Worm (Caenorhabditis elegans): Measurements from ENCODE around the gene C16C8.27.

The C16C8.27 gene

ce11 chrII:3441377-3441776 is at the start of gene C16C8.27:
C16C8.27 (plus strand) TSS chrII:3441677.
- TF ChIP-seq skn-1 (tag; optimal IDR thresholded peaks at IDR 0.05) (no peak), ama-1 (optimal IDR thresholded peaks at IDR 0.05) (no peak), nhr-21 (tag; optimal IDR thresholded peaks at IDR 0.05) (no peak), ZK546.5 (tag; optimal IDR thresholded peaks at IDR 0.05) (no peak), nhr-12 (tag; optimal IDR thresholded peaks at IDR 0.05) (no peak), sem-4 (tag; optimal IDR thresholded peaks at IDR 0.05) (no peak), ceh-16 (tag; optimal IDR thresholded peaks at IDR 0.05) (no peak), mab-5 (tag; optimal IDR thresholded peaks at IDR 0.05) (no peak), ceh-82 (tag; optimal IDR thresholded peaks at IDR 0.05) (no peak), nhr-11 (tag; optimal IDR thresholded peaks at IDR 0.05) (no peak), sma-3 (GFP tag; optimal IDR thresholded peaks at IDR 0.05) (no peak), ztf-1 (GFP tag; conservative IDR thresholded peaks at IDR 0.05) (no peak), alr-1 (tag; optimal IDR thresholded peaks at IDR 0.05) (no peak)

ce11 chrII:3395484-3395883 is 46.0 kb upstream of the C16C8.27 start, which contains the start of gene nep-20:
nep-20 (minus strand) TSS chrII:3395584.
- no peak for TF ChIP-seq ztf-1 (GFP tag; conservative IDR thresholded peaks at IDR 0.05)
- TF ChIP-seq Y55F3AM.14 (GFP tag; optimal IDR thresholded peaks at IDR 0.05): no peak
- no peak for TF ChIP-seq unc-62 (GFP tag; optimal IDR thresholded peaks at IDR 0.05)
- TF ChIP-seq dmd-4 (tag; optimal IDR thresholded peaks at IDR 0.05): no peak
- TF ChIP-seq nhr-6 (tag; optimal IDR thresholded peaks at IDR 0.05): no peak
- no peak for TF ChIP-seq sma-9 (GFP tag; optimal IDR thresholded peaks at IDR 0.05)
- TF ChIP-seq sma-9 (tag; optimal IDR thresholded peaks at IDR 0.05): no peak
- TF ChIP-seq nhr-12 (tag; optimal IDR thresholded peaks at IDR 0.05): no peak

- TF ChIP-seq unc-39 (tag; optimal IDR thresholded peaks at IDR 0.05) (no peak), nhr-21 (tag; optimal IDR thresholded peaks at IDR 0.05) (no peak), ZK546.5 (tag; optimal IDR thresholded peaks at IDR 0.05) (no peak), sma-3 (GFP tag; optimal IDR thresholded peaks at IDR 0.05) (no peak), crh-2 (tag; optimal IDR thresholded peaks at IDR 0.05) (no peak), nhr-23 (tag; optimal IDR thresholded peaks at IDR 0.05) (no peak), nhr-25 (tag; optimal IDR thresholded peaks at IDR 0.05) (no peak), ceh-16 (tag; optimal IDR thresholded peaks at IDR 0.05) (no peak)
These were observed 42.3 kb upstream of the C16C8.27 start, which contains the start of gene nep-9 for ce11 chrII:3399212-3399611. nep-9 (minus strand) TSS chrII:3399312.

- TF ChIP-seq dmd-4 (tag; optimal IDR thresholded peaks at IDR 0.05): no peak
- TF ChIP-seq mab-5 (tag; optimal IDR thresholded peaks at IDR 0.05): no peak
- TF ChIP-seq nhr-77 (tag; optimal IDR thresholded peaks at IDR 0.05): no peak
- TF ChIP-seq F13H6.1 (tag; optimal IDR thresholded peaks at IDR 0.05): no peak
- TF ChIP-seq skn-1 (tag; optimal IDR thresholded peaks at IDR 0.05): no peak
These were observed 38.6 kb upstream of the C16C8.27 start, which contains the start of gene nep-10 for ce11 chrII:3402854-3403253. nep-10 (minus strand) TSS chrII:3402954.

ce11 chrII:3403535-3403934 is 37.9 kb upstream of the C16C8.27 start, which contains the start of gene nep-8:
nep-8 (plus strand) TSS chrII:3403835.
- TF ChIP-seq fos-1 (tag; optimal IDR thresholded peaks at IDR 0.05) (no peak), blmp-1 (tag; optimal IDR thresholded peaks at IDR 0.05; ENCODE audit: insufficient read depth) (no peak), lin-39 (tag; optimal IDR thresholded peaks at IDR 0.05) (no peak), ZK546.5 (tag; optimal IDR thresholded peaks at IDR 0.05) (no peak), gmeb-1 (tag; optimal IDR thresholded peaks at IDR 0.05) (no peak), lin-11 (tag; optimal IDR thresholded peaks at IDR 0.05) (no peak), skn-1 (tag; optimal IDR thresholded peaks at IDR 0.05) (no peak), mab-5 (tag; optimal IDR thresholded peaks at IDR 0.05) (no peak)

ce11 chrII:3414383-3414910 is 27.0 kb upstream of the C16C8.27 start, which contains the start of the genes F18A12.7 and F18A12.2:
F18A12.7 (minus strand) TSS chrII:3414483.
F18A12.2 (plus strand) TSS chrII:3414860.
- TF ChIP-seq fos-1 (tag; optimal IDR thresholded peaks at IDR 0.05): no peak
- TF ChIP-seq alr-1 (tag; optimal IDR thresholded peaks at IDR 0.05): no peak
- TF ChIP-seq F13H6.1 (tag; optimal IDR thresholded peaks at IDR 0.05): no peak
- no peak for TF ChIP-seq nhr-11 (tag; optimal IDR thresholded peaks at IDR 0.05)

ce11 chrII:3416528-3416927 is 24.9 kb upstream of the C16C8.27 start, which contains the start of gene nep-6:
nep-6 (plus strand) TSS chrII:3416828.
- TF ChIP-seq nhr-129 (tag; optimal IDR thresholded peaks at IDR 0.05): no peak
- TF ChIP-seq R02D3.7 (tag; optimal IDR thresholded peaks at IDR 0.05): no peak
- TF ChIP-seq lin-13 (GFP tag; optimal IDR thresholded peaks at IDR 0.05): no peak
- no peak for TF ChIP-seq mbf-1 (tag; optimal IDR thresholded peaks at IDR 0.05)
- TF ChIP-seq peb-1 (tag; optimal IDR thresholded peaks at IDR 0.05): no peak
- TF ChIP-seq lin-11 (tag; optimal IDR thresholded peaks at IDR 0.05): no peak
- TF ChIP-seq nhr-25 (tag; optimal IDR thresholded peaks at IDR 0.05): no peak
- no peak for TF ChIP-seq nhr-6 (tag; optimal IDR thresholded peaks at IDR 0.05)
- no peak for TF ChIP-seq dmd-4 (tag; optimal IDR thresholded peaks at IDR 0.05)
- no peak for TF ChIP-seq nhr-10 (tag; optimal IDR thresholded peaks at IDR 0.05)
- TF ChIP-seq alr-1 (tag; optimal IDR thresholded peaks at IDR 0.05): no peak
- TF ChIP-seq sma-3 (GFP tag; optimal IDR thresholded peaks at IDR 0.05): no peak
- no peak for TF ChIP-seq gmeb-1 (tag; optimal IDR thresholded peaks at IDR 0.05)
- TF ChIP-seq lin-39 (tag; optimal IDR thresholded peaks at IDR 0.05): no peak
- TF ChIP-seq elt-3 (tag; optimal IDR thresholded peaks at IDR 0.05): no peak
